Worm (Caenorhabditis elegans) whole organism, L4/young adult: Measurements from ENCODE around the gene ceh-91.

Experiments
- W03F9.2 ChIP-seq: fragments of 150-350 bp; optimal IDR thresholded peaks from 2 replicates; lab custom pipeline; 2014; ENCODE audit warnings: missing biosample characterization, missing genetic modification characterization
- dao-5 ChIP-seq: sonication (generic microtip); optimal IDR thresholded peaks from 2 replicates; lab custom pipeline; 2016; ENCODE audit warnings: missing genotype, missing genetic modification characterization, moderate library complexity, missing compliant biosample characterization
- him-1 ChIP-seq: sonication (generic microtip); optimal IDR thresholded peaks from 2 replicates; lab custom pipeline; 2016; ENCODE audit warnings: missing genotype, missing genetic modification reagents, missing genetic modification characterization, missing compliant biosample characterization

DNA sequence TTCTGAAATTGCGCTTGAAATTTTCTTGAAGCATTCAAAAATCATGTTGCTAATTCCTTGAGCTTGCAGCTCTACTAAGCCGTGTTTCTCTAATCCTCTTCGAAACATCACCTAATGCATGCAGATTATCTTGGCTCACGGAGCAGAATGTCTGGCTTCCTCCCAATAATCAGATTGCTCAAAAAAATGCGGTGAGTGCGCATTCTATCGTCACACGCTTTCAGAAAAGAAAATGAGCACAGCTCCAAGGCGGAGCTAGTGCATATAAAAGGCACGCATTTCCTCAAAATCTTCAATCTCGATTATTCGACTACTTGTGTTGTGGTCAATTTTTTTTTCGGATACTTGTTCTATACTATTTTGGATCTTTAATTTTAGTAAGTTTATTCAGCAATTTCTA, 24.8 kb downstream of the ceh-91 start:
- TF ChIP-seq W03F9.2 (no peak), him-1 (no peak), dao-5 (tag; lab: Kevin White, UChicago) (no peak)
